Worm (Caenorhabditis elegans) whole organism, L1 larva: ENCODE data around the gene F02D8.9.

Experiments used
- C04F5.9 ChIP-seq: sonication (generic microtip); optimal IDR thresholded peaks from 2 replicates; lab custom pipeline; 2016; ENCODE audit warnings: missing genetic modification characterization, missing compliant biosample characterization
- C16A3.4 ChIP-seq: fragments of 150-350 bp; optimal IDR thresholded peaks from 2 replicates; lab custom pipeline; 2014; ENCODE audit warnings: missing biosample characterization, missing genetic modification characterization
- ama-1 ChIP-seq: fragments of 150-350 bp; optimal IDR thresholded peaks from 2 replicates; lab custom pipeline; 2014
- blmp-1 ChIP-seq: fragments of 150-350 bp; optimal IDR thresholded peaks from 2 replicates; lab custom pipeline; 2014; ENCODE audit warnings: missing biosample characterization, missing genetic modification characterization
- ceh-88 ChIP-seq: fragments of 200-800 bp; sonication (Bioruptor generic); IDR thresholded peaks from 2 replicates; pipeline ENCODE4 v1.3.6; 2022; ENCODE audit warnings: missing genetic modification characterization, missing compliant biosample characterization
- dpl-1 ChIP-seq, 3 experiments: fragments of 150-350 bp in 2 of 3; sonication (generic microtip) in 1 of 3; optimal IDR thresholded peaks; 2 replicates each; lab custom pipeline; 2014 to 2017; ENCODE audit warnings: missing biosample characterization in 3 of 3, missing genetic modification characterization in 3 of 3, missing genetic modification reagents in 3 of 3
- dsc-1 ChIP-seq: sonication (generic microtip); optimal IDR thresholded peaks from 2 replicates; lab custom pipeline; 2016; ENCODE audit warnings: mild to moderate bottlenecking, missing genetic modification characterization, missing compliant biosample characterization
- efl-1 ChIP-seq, 4 experiments: fragments of 150-350 bp; optimal IDR thresholded peaks in 3 of 4; peaks in 1 of 4; 1 replicate in 1 of 4; 2 replicates in 3 of 4; lab custom pipeline; 2014; ENCODE audit warnings: missing biosample characterization in 2 of 4, missing genetic modification characterization in 2 of 4, missing genetic modification reagents in 2 of 4
- egl-27 ChIP-seq, 2 experiments: fragments of 150-350 bp in 1 of 2; sonication (generic microtip); optimal IDR thresholded peaks; 3 replicates each; lab custom pipeline; 2017 to 2018; ENCODE audit warnings: missing biosample characterization in 2 of 2, missing genetic modification characterization in 2 of 2, missing genetic modification reagents in 2 of 2
- elt-2 ChIP-seq: sonication (generic microtip); optimal IDR thresholded peaks from 2 replicates; lab custom pipeline; 2016; ENCODE audit warnings: missing genetic modification characterization, mild to moderate bottlenecking, inconsistent platforms, missing compliant biosample characterization, missing genetic modification reagents
- elt-3 ChIP-seq, 6 experiments: fragments of 150-350 bp in 1 of 6; sonication (generic microtip); optimal IDR thresholded peaks; 2 replicates each; lab custom pipeline; 2017 to 2018; ENCODE audit warnings: missing biosample characterization in 6 of 6, missing genetic modification characterization in 6 of 6, inconsistent platforms in 1 of 6
- fkh-10 ChIP-seq: sonication (generic microtip); optimal IDR thresholded peaks from 2 replicates; lab custom pipeline; 2017; ENCODE audit warnings: missing biosample characterization, missing genetic modification reagents, missing genetic modification characterization
- fkh-4 ChIP-seq: sonication (generic microtip); optimal IDR thresholded peaks from 2 replicates; lab custom pipeline; 2016; ENCODE audit warnings: missing compliant biosample characterization, missing genetic modification characterization, borderline replicate concordance
- fkh-8 ChIP-seq: sonication (generic microtip); optimal IDR thresholded peaks from 2 replicates; lab custom pipeline; 2016; ENCODE audit warnings: mild to moderate bottlenecking, missing genetic modification characterization, missing compliant biosample characterization
- fos-1 ChIP-seq: fragments of 150-350 bp; optimal IDR thresholded peaks from 2 replicates; lab custom pipeline; 2014; ENCODE audit warnings: missing biosample characterization, missing genetic modification characterization
- grh-1 ChIP-seq: fragments of 200-800 bp; sonication (Bioruptor generic); IDR thresholded peaks from 2 replicates; pipeline ENCODE4 v1.3.6; 2022; ENCODE audit warnings: missing genetic modification reagents, missing genetic modification characterization, missing compliant biosample characterization
- irx-1 ChIP-seq: sonication (generic microtip); optimal IDR thresholded peaks from 2 replicates; lab custom pipeline; 2016; ENCODE audit warnings: missing genetic modification characterization, missing compliant biosample characterization
- jun-1 ChIP-seq: fragments of 150-350 bp; optimal IDR thresholded peaks from 2 replicates; lab custom pipeline; 2014; ENCODE audit warnings: missing biosample characterization, missing genetic modification reagents, missing genetic modification characterization
- lin-14 ChIP-seq: fragments of 200-800 bp; sonication (Bioruptor generic); optimal IDR thresholded peaks from 2 replicates; lab custom pipeline; 2018; ENCODE audit warnings: mild to moderate bottlenecking, missing genetic modification characterization, moderate library complexity, missing compliant biosample characterization
- lin-35 ChIP-seq, 2 experiments: fragments of 150-350 bp; optimal IDR thresholded peaks; 2 replicates each; lab custom pipeline; 2014; ENCODE audit warnings: missing biosample characterization in 2 of 2, missing genetic modification characterization in 2 of 2, missing genetic modification reagents in 2 of 2
- lin-39 ChIP-seq: fragments of 150-350 bp; optimal IDR thresholded peaks from 2 replicates; lab custom pipeline; 2014; ENCODE audit warnings: missing biosample characterization, missing genetic modification reagents, missing genetic modification characterization
- lsy-2 ChIP-seq, 2 experiments: fragments of 150-350 bp; optimal IDR thresholded peaks; 2 replicates each; lab custom pipeline; 2014; ENCODE audit warnings: missing biosample characterization in 2 of 2, missing genetic modification characterization in 2 of 2
- mab-9 ChIP-seq: fragments of 200-800 bp; sonication (Bioruptor generic); IDR thresholded peaks from 2 replicates; pipeline ENCODE4 v1.3.6; 2022; ENCODE audit warnings: missing genetic modification reagents, missing genetic modification characterization, missing compliant biosample characterization
- mdl-1 ChIP-seq, 2 experiments: fragments of 150-350 bp; optimal IDR thresholded peaks; 2 replicates each; lab custom pipeline; 2014 to 2017; ENCODE audit warnings: missing biosample characterization in 2 of 2, missing genetic modification characterization in 2 of 2, inconsistent platforms in 1 of 2
- mef-2 ChIP-seq: fragments of 150-350 bp; optimal IDR thresholded peaks from 2 replicates; lab custom pipeline; 2014; ENCODE audit warnings: missing biosample characterization, missing genetic modification characterization
- mep-1 ChIP-seq: fragments of 150-350 bp; optimal IDR thresholded peaks from 2 replicates; lab custom pipeline; 2014; ENCODE audit warnings: missing biosample characterization, missing genetic modification characterization
- nhr-19 ChIP-seq: fragments of 200-800 bp; sonication (Bioruptor generic); conservative IDR thresholded peaks from 2 replicates; pipeline ENCODE4 v1.3.6; 2022; ENCODE audit warnings: missing genetic modification characterization, missing compliant biosample characterization
- nhr-20 ChIP-seq: sonication (generic microtip); optimal IDR thresholded peaks from 2 replicates; lab custom pipeline; 2016; ENCODE audit warnings: mild to moderate bottlenecking, missing genetic modification characterization, missing compliant biosample characterization
- nhr-47 ChIP-seq: sonication (generic microtip); optimal IDR thresholded peaks from 2 replicates; lab custom pipeline; 2016; ENCODE audit warnings: mild to moderate bottlenecking, missing genetic modification characterization, moderate library complexity, missing compliant biosample characterization
- nhr-76 ChIP-seq: sonication (generic microtip); optimal IDR thresholded peaks from 2 replicates; lab custom pipeline; 2017; ENCODE audit warnings: missing biosample characterization, missing genetic modification characterization
- nhr-77 ChIP-seq: fragments of 150-350 bp; optimal IDR thresholded peaks from 2 replicates; lab custom pipeline; 2014; ENCODE audit warnings: missing biosample characterization, missing genetic modification characterization
- pax-3 ChIP-seq: fragments of 200-800 bp; sonication (Bioruptor generic); optimal IDR thresholded peaks from 2 replicates; lab custom pipeline; 2018; ENCODE audit warnings: mild to moderate bottlenecking, missing genetic modification characterization, moderate library complexity, missing compliant biosample characterization
- skn-1 ChIP-seq: fragments of 150-350 bp; optimal IDR thresholded peaks from 2 replicates; lab custom pipeline; 2014; ENCODE audit warnings: missing biosample characterization, missing genetic modification characterization
- snu-23 ChIP-seq: sonication (generic microtip); optimal IDR thresholded peaks from 2 replicates; lab custom pipeline; 2016; ENCODE audit warnings: missing genetic modification characterization, missing compliant biosample characterization
- sox-4 ChIP-seq: sonication (generic microtip); optimal IDR thresholded peaks from 2 replicates; lab custom pipeline; 2016; ENCODE audit warnings: missing genetic modification characterization, missing compliant biosample characterization
- swsn-7 ChIP-seq: sonication (generic microtip); optimal IDR thresholded peaks from 2 replicates; lab custom pipeline; 2016; ENCODE audit warnings: missing genetic modification characterization, missing compliant biosample characterization
- tbx-2 ChIP-seq: sonication (generic microtip); optimal IDR thresholded peaks from 2 replicates; lab custom pipeline; 2016; ENCODE audit warnings: missing genetic modification characterization, missing compliant biosample characterization
- tlp-1 ChIP-seq: fragments of 150-350 bp; optimal IDR thresholded peaks from 2 replicates; lab custom pipeline; 2014; ENCODE audit warnings: missing biosample characterization, missing genetic modification characterization
- unc-30 ChIP-seq: sonication (generic microtip); optimal IDR thresholded peaks from 2 replicates; lab custom pipeline; 2017; ENCODE audit warnings: missing biosample characterization, missing genetic modification characterization
- unc-62 ChIP-seq: fragments of 150-350 bp; optimal IDR thresholded peaks from 2 replicates; lab custom pipeline; 2014; ENCODE audit warnings: missing biosample characterization, missing genetic modification reagents, missing genetic modification characterization
- unc-98 ChIP-seq: fragments of 200-800 bp; sonication (Bioruptor generic); IDR thresholded peaks from 2 replicates; pipeline ENCODE4 v1.3.6; 2022; ENCODE audit warnings: missing genetic modification characterization, missing compliant biosample characterization
- xbp-1 ChIP-seq: sonication (generic microtip); optimal IDR thresholded peaks from 2 replicates; lab custom pipeline; 2016; ENCODE audit warnings: missing genetic modification characterization, missing compliant biosample characterization
- zag-1 ChIP-seq: fragments of 150-350 bp; optimal IDR thresholded peaks from 2 replicates; lab custom pipeline; 2014; ENCODE audit warnings: missing biosample characterization, missing genetic modification characterization
- zip-4 ChIP-seq: fragments of 200-800 bp; sonication (Bioruptor generic); optimal IDR thresholded peaks from 2 replicates; lab custom pipeline; 2018; ENCODE audit warnings: mild to moderate bottlenecking, missing genetic modification characterization, moderate library complexity, missing compliant biosample characterization
- ztf-11 ChIP-seq, 2 experiments: sonication (generic microtip); optimal IDR thresholded peaks; 2 replicates each; lab custom pipeline; 2016 to 2017; ENCODE audit warnings: missing genetic modification characterization in 2 of 2, missing biosample characterization in 1 of 2, missing compliant biosample characterization in 1 of 2

Gene F02D8.9

ce11 chrV:14949477-14949876, 6.1 kb downstream of the F02D8.9 start, which contains the start of gene hil-1:
hil-1 (plus strand) TSS chrV:14949777.
- no peak for TF ChIP-seq tlp-1 (tag; lab: Kevin White, UChicago)
- no peak for TF ChIP-seq jun-1 (tag; lab: Kevin White, UChicago)
- no peak for TF ChIP-seq fkh-10 (GFP tag; lab: Kevin White, UChicago)
- TF ChIP-seq grh-1 (GFP tag; lab: Robert Waterston, UW) = no peak
- no peak for TF ChIP-seq C04F5.9
- no peak for TF ChIP-seq blmp-1 (tag; lab: Kevin White, UChicago)
- no peak for TF ChIP-seq mab-9 (GFP tag; lab: Robert Waterston, UW)
- TF ChIP-seq tbx-2 = no peak
- TF ChIP-seq zip-4 = no peak
- no peak for TF ChIP-seq mep-1 (tag; lab: Kevin White, UChicago)
- TF ChIP-seq nhr-76 = no peak
- no peak for TF ChIP-seq C16A3.4 (tag; lab: Kevin White, UChicago)
- no peak for TF ChIP-seq skn-1 (tag; lab: Kevin White, UChicago)
- no peak for TF ChIP-seq fkh-8 (tag; lab: Kevin White, UChicago)
- no peak for TF ChIP-seq elt-3 (tag; optimal IDR thresholded peaks at IDR 0.05; lab: Kevin White, UChicago)
- no peak for TF ChIP-seq pax-3 (tag; lab: Kevin White, UChicago)
- no peak for TF ChIP-seq elt-2 (tag; lab: Kevin White, UChicago)
- TF ChIP-seq unc-98 (GFP tag; lab: Robert Waterston, UW) = no peak
- no peak for TF ChIP-seq unc-62 (GFP tag; lab: Kevin White, UChicago)

- TF ChIP-seq mdl-1 (tag; optimal IDR thresholded peaks at IDR 0.05; lab: Kevin White, UChicago) (peak in 1 of 2 experiments; percentile 70), unc-30 (no peak), zag-1 (tag; lab: Kevin White, UChicago) (no peak), efl-1 (optimal IDR thresholded peaks at IDR 0.05; lab: Kevin White, UChicago) (peak; percentile 2 to 8), efl-1 (GFP tag; optimal IDR thresholded peaks at IDR 0.05 in 1 of 2; lab: Kevin White, UChicago) (peak in 1 of 2 experiments; percentile 74), fos-1 (tag; lab: Kevin White, UChicago) (no peak), lin-14 (peak; percentile 77), C16A3.4 (tag; lab: Kevin White, UChicago) (peak; percentile 29), egl-27 (tag; optimal IDR thresholded peaks at IDR 0.05; lab: Kevin White, UChicago) (no peak), lsy-2 (tag; optimal IDR thresholded peaks at IDR 0.05; lab: Kevin White, UChicago) (peak in 1 of 2 experiments; percentile 35), grh-1 (GFP tag; lab: Robert Waterston, UW) (no peak), lin-39 (no peak), ama-1 (peak; percentile 36), unc-62 (GFP tag; lab: Kevin White, UChicago) (no peak), fkh-8 (tag; lab: Kevin White, UChicago) (peak; percentile 0), nhr-77 (tag; lab: Kevin White, UChicago) (no peak), tbx-2 (peak; percentile 8), irx-1 (tag; lab: Kevin White, UChicago) (no peak), nhr-19 (no peak), dsc-1 (tag; lab: Kevin White, UChicago) (no peak), nhr-20 (tag; lab: Kevin White, UChicago) (peak; percentile 23), elt-3 (tag; optimal IDR thresholded peaks at IDR 0.05; lab: Kevin White, UChicago) (no peak), mef-2 (tag; lab: Kevin White, UChicago) (no peak), mep-1 (tag; lab: Kevin White, UChicago) (peak; percentile 48), nhr-47 (tag; lab: Kevin White, UChicago) (no peak), swsn-7 (tag; lab: Kevin White, UChicago) (no peak), pax-3 (tag; lab: Kevin White, UChicago) (peak; percentile 51), xbp-1 (tag; lab: Kevin White, UChicago) (no peak), blmp-1 (tag; lab: Kevin White, UChicago) (peak; percentile 83), ztf-11 (tag; optimal IDR thresholded peaks at IDR 0.05; lab: Kevin White, UChicago) (peak in 1 of 2 experiments; percentile 6), sox-4 (tag; lab: Kevin White, UChicago) (no peak), lin-35 (GFP tag; optimal IDR thresholded peaks at IDR 0.05; lab: Kevin White, UChicago) (peak; percentile 21 to 52), fkh-4 (tag; lab: Kevin White, UChicago) (no peak), ceh-88 (GFP tag; lab: Robert Waterston, UW) (0 out of 2 replicates have a peak, but pooled peaks have one; percentile 7), dpl-1 (GFP tag; optimal IDR thresholded peaks at IDR 0.05; lab: Kevin White, UChicago) (peak; percentile 6 to 15 (median 6)), snu-23 (GFP tag; lab: Kevin White, UChicago) (peak; percentile 45)
These were observed 7.0 kb downstream of the F02D8.9 start for ce11 chrV:14948566-14948965.
